Fruit fly (Drosophila melanogaster): ENCODE data around the gene Shab.

Gene Shab

DNA sequence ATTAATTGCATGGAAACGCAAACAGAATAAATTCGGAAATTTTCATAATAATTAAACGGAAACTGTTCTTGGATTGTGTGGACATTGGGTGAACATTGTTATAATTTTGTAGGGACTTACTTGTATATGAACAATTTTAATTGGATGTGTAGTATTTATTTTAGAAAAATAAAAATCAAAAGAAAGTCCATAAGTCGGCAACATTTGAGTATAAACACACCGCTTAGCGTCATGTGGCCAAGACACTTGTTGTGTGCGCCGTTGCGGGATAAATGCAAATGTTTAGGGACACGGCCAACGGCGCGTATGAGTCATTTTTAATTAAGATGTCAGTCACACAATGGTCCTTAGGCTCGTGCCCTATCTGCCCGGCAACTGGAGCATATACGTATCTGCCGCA, 91.5 kb downstream of the Shab start:
- TF ChIP-seq Rfx (GFP tag; IDR thresholded peaks at IDR 0.05) (no peak), luna (GFP tag; optimal IDR thresholded peaks at IDR 0.05) (no peak), CG7357 (GFP tag; IDR thresholded peaks at IDR 0.05) (no peak), CG11504 (tag; optimal IDR thresholded peaks at IDR 0.05) (peak; percentile 94), CG1024 (GFP tag; IDR thresholded peaks at IDR 0.05) (no peak), fd64A (GFP tag; optimal IDR thresholded peaks at IDR 0.05) (no peak), ewg (GFP tag; optimal IDR thresholded peaks at IDR 0.05) (no peak)

DNA sequence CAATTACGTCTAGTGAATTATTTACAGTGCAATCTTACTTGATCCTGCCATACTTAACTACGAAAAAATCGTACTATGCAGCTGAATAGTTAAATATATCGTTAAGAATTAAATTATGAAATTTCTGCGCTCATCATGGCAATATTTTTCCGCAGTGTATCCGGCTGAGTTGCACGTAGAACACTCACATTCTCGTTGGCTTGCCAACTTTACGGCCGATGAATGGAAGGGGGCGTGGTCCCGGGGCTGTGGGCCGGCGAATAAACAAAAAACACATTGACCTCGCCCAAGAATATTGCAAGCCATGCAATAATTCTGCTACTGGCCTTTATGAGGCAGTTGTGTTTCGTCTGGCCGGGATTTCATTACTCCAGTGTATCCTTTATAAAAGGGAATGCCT, 92.9 kb downstream of the Shab start:
- no peak for TF ChIP-seq CG12071 (GFP tag; optimal IDR thresholded peaks at IDR 0.05)
- no peak for TF ChIP-seq pan (optimal IDR thresholded peaks at IDR 0.05)
- TF ChIP-seq pan (GFP tag; optimal IDR thresholded peaks at IDR 0.05 in 1 of 2, IDR thresholded peaks at IDR 0.05 in 1 of 2) = peak in 1 of 2 experiments; percentile 27
- TF ChIP-seq onecut (GFP tag; IDR thresholded peaks at IDR 0.05) = no peak
- TF ChIP-seq CG17359 (tag; optimal IDR thresholded peaks at IDR 0.05) = no peak
- peak; percentile 90 for TF ChIP-seq Ets65A (GFP tag)
- TF ChIP-seq lab (GFP tag; optimal IDR thresholded peaks at IDR 0.05) = peak; percentile 54
- TF ChIP-seq dysf (GFP tag; IDR thresholded peaks at IDR 0.05) = peak; percentile 46; the same call in 1 of the 3 replicates
- TF ChIP-seq Ptx1 (GFP tag; IDR thresholded peaks at IDR 0.05) = 0 out of 2 replicates have a peak, but pooled peaks have one; percentile 26
- peak; percentile 23 for TF ChIP-seq CG11504 (tag; optimal IDR thresholded peaks at IDR 0.05)
- 0 out of 2 replicates have a peak, but pooled peaks have one; percentile 6 for TF ChIP-seq ttk (GFP tag; IDR thresholded peaks at IDR 0.05)
- no peak for TF ChIP-seq CG12391 (tag; optimal IDR thresholded peaks at IDR 0.05)
- peak; percentile 29; the same call in 1 of the 2 replicates for TF ChIP-seq CG14441 (GFP tag; IDR thresholded peaks at IDR 0.05)
- TF ChIP-seq Rfx (GFP tag; IDR thresholded peaks at IDR 0.05) = 0 out of 2 replicates have a peak, but pooled peaks have one; percentile 19
- no peak for TF ChIP-seq CG4424 (GFP tag; optimal IDR thresholded peaks at IDR 0.05)
- TF ChIP-seq CG2712 (tag; optimal IDR thresholded peaks at IDR 0.05) = no peak
- TF ChIP-seq Ada2b (GFP tag; IDR thresholded peaks at IDR 0.05) = 0 out of 2 replicates have a peak, but pooled peaks have one; percentile 15
- TF ChIP-seq CG6689 (GFP tag; IDR thresholded peaks at IDR 0.05) = 0 out of 2 replicates have a peak, but pooled peaks have one; percentile 27
- TF ChIP-seq CG18599 (GFP tag; optimal IDR thresholded peaks at IDR 0.05) = peak; percentile 45
- peak; percentile 25; the same call in 1 of the 3 replicates for TF ChIP-seq Dbx (GFP tag; IDR thresholded peaks at IDR 0.05)
- 0 out of 3 replicates have a peak, but pooled peaks have one; percentile 16 for TF ChIP-seq tgo (GFP tag; IDR thresholded peaks at IDR 0.05)
- peak; percentile 18 for TF ChIP-seq CG3281 (GFP tag; optimal IDR thresholded peaks at IDR 0.05)
- TF ChIP-seq Fer3 (tag; optimal IDR thresholded peaks at IDR 0.05) = no peak
- TF ChIP-seq HLH3B (GFP tag; IDR thresholded peaks at IDR 0.05) = 0 out of 2 replicates have a peak, but pooled peaks have one; percentile 8

DNA sequence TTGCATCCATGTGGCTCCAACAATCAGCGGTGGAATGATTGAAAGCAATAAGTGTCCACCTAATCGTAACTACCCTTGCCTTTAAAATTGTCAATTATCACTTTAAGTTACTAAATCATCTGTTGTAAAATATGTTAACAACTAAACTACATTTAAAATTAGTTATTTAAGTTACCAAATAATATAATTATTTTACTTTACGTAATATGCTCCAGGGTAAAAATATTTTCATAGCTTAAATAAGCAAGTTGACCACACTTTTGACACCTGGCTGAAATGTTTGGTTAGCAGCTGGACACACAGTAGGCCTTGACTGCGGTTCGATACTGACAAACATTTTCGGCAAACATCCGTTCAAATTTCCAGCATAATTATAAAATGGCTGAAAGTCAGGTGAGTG, 100.1 kb downstream of the Shab start, which contains the start of gene CG2113:
CG2113 (plus strand) TSS at position 301 of the 400 bp plus-strand sequence.
- TF ChIP-seq tap (tag; optimal IDR thresholded peaks at IDR 0.05) (no peak), ac (GFP tag; optimal IDR thresholded peaks at IDR 0.05) (no peak), scrt (GFP tag; optimal IDR thresholded peaks at IDR 0.05) (no peak), sim (GFP tag; IDR thresholded peaks at IDR 0.05) (no peak), Hmx (GFP tag; optimal IDR thresholded peaks at IDR 0.05) (no peak), CG2120 (GFP tag; optimal IDR thresholded peaks at IDR 0.05) (no peak), CG10147 (GFP tag; optimal IDR thresholded peaks at IDR 0.05) (no peak), unc-4 (GFP tag; IDR thresholded peaks at IDR 0.05; ENCODE audit: partially characterized antibody) (no peak), CG3163 (GFP tag; optimal IDR thresholded peaks at IDR 0.05) (no peak), en (GFP tag; optimal IDR thresholded peaks at IDR 0.05) (no peak), MBD-R2 (GFP tag; IDR thresholded peaks at IDR 0.05) (no peak), lmd (GFP tag; IDR thresholded peaks at IDR 0.05) (no peak)

Measured in whole organism, embryonic.